Fruit fly (Drosophila melanogaster): ENCODE results near the gene Cdk2.

- TF ChIP-seq CG6854 (GFP tag; optimal IDR thresholded peaks at IDR 0.05), result no peak
- no peak for TF ChIP-seq achi (GFP tag; optimal IDR thresholded peaks at IDR 0.05)
- TF ChIP-seq Hr39 (GFP tag; optimal IDR thresholded peaks at IDR 0.05), result no peak
- TF ChIP-seq ss (GFP tag; optimal IDR thresholded peaks at IDR 0.05), result no peak
- TF ChIP-seq cyc (GFP tag; optimal IDR thresholded peaks at IDR 0.05), result no peak
- no peak for TF ChIP-seq CG6276 (GFP tag; optimal IDR thresholded peaks at IDR 0.05)
- TF ChIP-seq CG32006 (GFP tag; optimal IDR thresholded peaks at IDR 0.05), result no peak
- no peak for TF ChIP-seq CG8632 (GFP tag; optimal IDR thresholded peaks at IDR 0.05)
- TF ChIP-seq net (GFP tag; optimal IDR thresholded peaks at IDR 0.05), result no peak
- no peak for TF ChIP-seq Gug (GFP tag; IDR thresholded peaks at IDR 0.05)
- no peak for TF ChIP-seq Blimp-1 (GFP tag; optimal IDR thresholded peaks at IDR 0.05)
- TF ChIP-seq OdsH (GFP tag; optimal IDR thresholded peaks at IDR 0.05), result no peak
- no peak for TF ChIP-seq CG6808 (GFP tag; optimal IDR thresholded peaks at IDR 0.05)
Observed at dm6 chr3R:20731331-20731730, 4.1 kb upstream of the Cdk2 start, which contains the start of gene CG31205.

Data from whole organism, prepupa.